Worm (Caenorhabditis elegans): ENCODE results near the gene nhr-211.

ce11 chrV:502803-503273, 16.1 kb downstream of the nhr-211 start, which contains the start of gene T01G6.10:
- TF ChIP-seq ref-1 (GFP tag; conservative IDR thresholded peaks at IDR 0.05) (no peak), ztf-29 (GFP tag; IDR thresholded peaks at IDR 0.05) (no peak)

Measured in whole organism, midembryonic.